Fruit fly (Drosophila melanogaster): ENCODE data around the gene CG5800.
A peak's percentile ranks its signal among the peaks of the same experiment; 100 is the strongest.

CG5800 gene

DNA sequence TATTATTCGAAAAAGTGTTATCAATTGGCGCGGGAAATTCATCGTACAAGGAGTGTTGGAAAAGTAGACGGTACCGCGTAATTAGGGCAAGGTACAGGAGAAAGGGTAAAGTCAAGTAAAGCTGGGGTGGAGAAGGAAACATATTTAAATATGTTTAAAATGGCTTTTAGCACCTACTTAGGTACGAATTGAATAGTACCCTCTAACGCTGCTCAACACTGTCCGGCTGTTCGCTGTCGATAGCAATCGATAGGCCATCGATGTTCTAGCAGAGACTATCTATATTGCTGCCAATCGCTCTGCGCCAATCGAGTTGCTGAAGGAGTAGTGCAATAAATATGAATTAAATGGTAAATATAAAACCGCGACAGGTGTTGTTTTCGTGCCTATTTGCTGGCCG is 36.8 kb upstream of the CG5800 start, which contains the start of gene X11L (continued):
- TF ChIP-seq exex (tag; optimal IDR thresholded peaks at IDR 0.05) (no peak), CG11723 (GFP tag; optimal IDR thresholded peaks at IDR 0.05) (no peak), bsh (GFP tag; optimal IDR thresholded peaks at IDR 0.05) (peak in 1 of 2 experiments; percentile 56), Aef1 (GFP tag; IDR thresholded peaks at IDR 0.05) (peak; percentile 29; the same call in 1 of the 3 replicates), CG7987 (GFP tag; optimal IDR thresholded peaks at IDR 0.05) (peak; percentile 29), Atf-2 (GFP tag; optimal IDR thresholded peaks at IDR 0.05) (peak; percentile 23), ssp (GFP tag; IDR thresholded peaks at IDR 0.05) (peak; percentile 52; the same call in 1 of the 2 replicates), nerfin-2 (GFP tag; IDR thresholded peaks at IDR 0.05; ENCODE audit: partially characterized antibody) (peak; percentile 82), pzg (GFP tag; optimal IDR thresholded peaks at IDR 0.05) (peak; percentile 84), tin (GFP tag; optimal IDR thresholded peaks at IDR 0.05) (peak; percentile 75), CG4328 (GFP tag; optimal IDR thresholded peaks at IDR 0.05) (no peak), CG10321 (GFP tag; IDR thresholded peaks at IDR 0.05) (no peak), Nf-YC (tag; optimal IDR thresholded peaks at IDR 0.05) (peak; percentile 31), CG8290 (GFP tag; optimal IDR thresholded peaks at IDR 0.05) (peak; percentile 54), CG8290 (tag; optimal IDR thresholded peaks at IDR 0.05) (peak; percentile 11 to 90), CG12299 (tag; optimal IDR thresholded peaks at IDR 0.05) (no peak), Ets97D (GFP tag; optimal IDR thresholded peaks at IDR 0.05) (peak; percentile 82), dmrt11E (tag; optimal IDR thresholded peaks at IDR 0.05) (peak; percentile 49), lmd (GFP tag; IDR thresholded peaks at IDR 0.05) (peak; percentile 39; the same call in 1 of the 2 replicates), CG10274 (GFP tag; optimal IDR thresholded peaks at IDR 0.05) (no peak), lilli (GFP tag; optimal IDR thresholded peaks at IDR 0.05) (peak; percentile 84), Dek (tag; optimal IDR thresholded peaks at IDR 0.05) (no peak), CG18476 (GFP tag; optimal IDR thresholded peaks at IDR 0.05) (peak; percentile 51), Bteb2 (GFP tag; optimal IDR thresholded peaks at IDR 0.05) (peak; percentile 55), CG12769 (tag; optimal IDR thresholded peaks at IDR 0.05) (no peak), tgo (GFP tag; IDR thresholded peaks at IDR 0.05) (peak; percentile 58), Six4 (GFP tag; optimal IDR thresholded peaks at IDR 0.05) (peak; percentile 40), Optix (GFP tag; IDR thresholded peaks at IDR 0.05) (peak; percentile 75), Dip3 (GFP tag; optimal IDR thresholded peaks at IDR 0.05) (peak; percentile 74), CG14441 (GFP tag; IDR thresholded peaks at IDR 0.05) (peak; percentile 52; the same call in 1 of the 2 replicates), twi (tag; optimal IDR thresholded peaks at IDR 0.05) (peak; percentile 7), HLHmδ (GFP tag; optimal IDR thresholded peaks at IDR 0.05) (no peak), CG3163 (GFP tag; optimal IDR thresholded peaks at IDR 0.05) (peak; percentile 56), CG15514 (GFP tag; optimal IDR thresholded peaks at IDR 0.05) (peak; percentile 78), CG17802 (tag; optimal IDR thresholded peaks at IDR 0.05) (no peak), CG7372 (GFP tag; IDR thresholded peaks at IDR 0.05) (peak; percentile 48; the same call in 1 of the 2 replicates), Mes4 (GFP tag; optimal IDR thresholded peaks at IDR 0.05) (peak; percentile 57), pum (GFP tag; optimal IDR thresholded peaks at IDR 0.05) (peak; percentile 69), CG3838 (GFP tag; optimal IDR thresholded peaks at IDR 0.05) (peak; percentile 20), CG12236 (GFP tag; optimal IDR thresholded peaks at IDR 0.05) (peak; percentile 37), CG4404 (GFP tag; IDR thresholded peaks at IDR 0.05) (peak; percentile 41; the same call in 1 of the 2 replicates), CG16815 (GFP tag; optimal IDR thresholded peaks at IDR 0.05) (peak; percentile 46), CG10565 (GFP tag; optimal IDR thresholded peaks at IDR 0.05) (no peak), CG8089 (GFP tag; optimal IDR thresholded peaks at IDR 0.05) (peak; percentile 58), bbx (GFP tag; IDR thresholded peaks at IDR 0.05; ENCODE audit: partially characterized antibody) (peak; percentile 89), CoRest (tag; optimal IDR thresholded peaks at IDR 0.05) (peak; percentile 54), CG34224 (GFP tag; IDR thresholded peaks at IDR 0.05; ENCODE audit: partially characterized antibody) (peak; percentile 86), CG2712 (tag; optimal IDR thresholded peaks at IDR 0.05) (peak; percentile 48), CG13123 (GFP tag; optimal IDR thresholded peaks at IDR 0.05) (peak; percentile 60), sob (GFP tag; IDR thresholded peaks at IDR 0.05) (peak; percentile 87), gsb (GFP tag; IDR thresholded peaks at IDR 0.05) (no peak)
